Worm (Caenorhabditis elegans): ENCODE measurements around the gene try-5.

The try-5 gene

DNA sequence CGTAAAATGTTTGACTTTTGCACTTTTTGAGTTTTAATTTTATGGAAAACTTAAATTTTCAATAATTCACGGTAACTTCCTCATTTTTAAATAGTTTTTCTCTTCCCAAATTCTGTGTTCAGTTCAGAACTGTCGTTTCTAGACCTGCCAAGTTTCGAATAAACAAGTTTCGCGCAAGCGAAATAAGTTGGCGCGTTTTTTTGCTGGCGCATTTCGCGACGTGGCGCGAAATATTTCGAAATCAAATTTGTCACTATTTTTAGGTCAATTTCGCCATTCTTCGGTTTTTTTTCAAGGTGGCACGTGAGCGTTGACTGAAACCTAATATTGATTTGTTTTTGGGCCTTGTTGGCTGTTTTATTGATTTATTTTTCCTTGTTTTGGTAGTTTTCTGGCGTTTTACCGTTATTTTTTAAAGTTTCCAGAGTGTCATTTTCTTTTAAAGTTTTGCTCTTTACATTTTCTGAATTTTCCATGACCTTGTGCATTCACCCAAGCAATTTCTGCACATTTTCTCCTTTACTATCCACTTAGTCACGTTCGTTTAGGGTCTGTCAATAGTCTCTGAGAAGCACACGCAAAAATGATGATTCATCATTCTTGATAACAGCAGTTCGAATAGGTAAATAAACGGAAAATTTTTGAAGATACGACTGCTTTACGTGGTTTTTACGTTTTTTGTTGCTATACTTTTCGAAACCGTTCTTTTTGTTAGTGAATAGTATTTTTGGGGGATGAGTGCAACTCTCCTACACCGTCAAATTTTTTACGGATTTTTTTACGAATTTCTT lies 35.9 kb downstream of the try-5 start:
- TF ChIP-seq ref-2 (tag; optimal IDR thresholded peaks at IDR 0.05) (no peak), hlh-8 (tag; optimal IDR thresholded peaks at IDR 0.05) (no peak), pha-2 (tag; optimal IDR thresholded peaks at IDR 0.05) (no peak), che-1 (tag; optimal IDR thresholded peaks at IDR 0.05) (no peak), pax-1 (tag; optimal IDR thresholded peaks at IDR 0.05) (no peak), C08G9.2 (tag; optimal IDR thresholded peaks at IDR 0.05) (no peak), hlh-6 (tag; optimal IDR thresholded peaks at IDR 0.05) (no peak), ceh-45 (GFP tag; IDR thresholded peaks at IDR 0.05) (no peak), ceh-30 (tag; optimal IDR thresholded peaks at IDR 0.05) (no peak), F13H6.1 (tag; optimal IDR thresholded peaks at IDR 0.05) (no peak), npax-4 (tag; optimal IDR thresholded peaks at IDR 0.05) (no peak), dmd-4 (tag; optimal IDR thresholded peaks at IDR 0.05; ENCODE audit: borderline replicate concordance) (no peak), ceh-34 (tag; optimal IDR thresholded peaks at IDR 0.05) (no peak), ttx-3 (tag; optimal IDR thresholded peaks at IDR 0.05) (no peak), lim-6 (tag; optimal IDR thresholded peaks at IDR 0.05) (no peak)

DNA sequence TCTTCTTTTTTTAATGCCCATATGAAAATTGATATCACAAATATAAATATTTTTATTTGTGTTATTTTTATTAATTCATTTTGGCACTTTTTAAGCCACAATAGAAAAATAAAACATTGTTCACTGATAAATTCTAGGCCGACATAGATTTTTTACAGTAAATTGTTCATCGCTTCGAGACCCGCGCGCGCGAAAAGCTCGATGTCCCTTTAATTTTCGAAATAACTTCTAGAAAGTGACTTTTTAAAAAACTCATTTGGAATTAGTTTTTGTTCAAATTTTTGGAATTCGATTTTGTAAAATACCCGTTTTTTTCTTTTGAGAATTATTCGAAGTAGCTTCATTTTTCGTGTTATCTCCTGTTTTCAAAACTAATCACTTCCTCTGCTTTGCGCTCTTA lies 37.5 kb downstream of the try-5 start:
- TF ChIP-seq Y22D7AL.16 (tag; optimal IDR thresholded peaks at IDR 0.05) (no peak), zip-5 (tag; optimal IDR thresholded peaks at IDR 0.05) (no peak), C08G9.2 (tag; optimal IDR thresholded peaks at IDR 0.05) (no peak), pha-4 (tag; optimal IDR thresholded peaks at IDR 0.05) (no peak), ceh-24 (tag; optimal IDR thresholded peaks at IDR 0.05) (no peak), ceh-6 (GFP tag; optimal IDR thresholded peaks at IDR 0.05) (no peak), sox-4 (tag; optimal IDR thresholded peaks at IDR 0.05) (no peak), npax-4 (tag; optimal IDR thresholded peaks at IDR 0.05) (no peak)

DNA sequence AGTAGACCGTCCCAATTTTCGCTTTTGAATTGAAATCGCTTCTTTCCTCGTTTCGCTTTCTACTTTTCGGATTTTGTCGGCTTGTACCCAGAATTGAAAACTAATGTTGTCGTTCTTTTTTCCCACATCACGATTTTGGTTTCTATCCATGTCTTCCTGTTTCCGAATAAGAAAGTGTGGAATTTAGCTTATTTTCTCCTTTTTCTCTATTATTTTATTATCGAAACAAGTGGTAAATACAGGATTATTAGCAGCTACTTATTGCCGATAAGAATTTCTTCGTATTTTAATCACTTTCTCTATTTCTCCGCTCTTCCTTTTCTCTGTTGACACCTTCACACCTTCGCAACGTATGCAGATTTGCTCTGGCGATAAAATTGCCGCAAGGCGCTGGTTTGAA lies 38.1 kb downstream of the try-5 start:
- TF ChIP-seq K02D7.2 (tag; optimal IDR thresholded peaks at IDR 0.05), result no peak
- no peak for TF ChIP-seq unc-55 (GFP tag; optimal IDR thresholded peaks at IDR 0.05)
- no peak for TF ChIP-seq nfya-1 (tag; optimal IDR thresholded peaks at IDR 0.05)
- no peak for TF ChIP-seq ets-4 (tag; optimal IDR thresholded peaks at IDR 0.05)
- TF ChIP-seq hlh-15 (tag; optimal IDR thresholded peaks at IDR 0.05), result no peak
- TF ChIP-seq rnt-1 (tag; optimal IDR thresholded peaks at IDR 0.05), result no peak
- no peak for TF ChIP-seq ceh-22 (tag; optimal IDR thresholded peaks at IDR 0.05)
- no peak for TF ChIP-seq nhr-11 (tag; optimal IDR thresholded peaks at IDR 0.05)
- TF ChIP-seq hlh-13 (GFP tag; optimal IDR thresholded peaks at IDR 0.05), result no peak
- no peak for TF ChIP-seq fax-1 (tag; optimal IDR thresholded peaks at IDR 0.05)

DNA sequence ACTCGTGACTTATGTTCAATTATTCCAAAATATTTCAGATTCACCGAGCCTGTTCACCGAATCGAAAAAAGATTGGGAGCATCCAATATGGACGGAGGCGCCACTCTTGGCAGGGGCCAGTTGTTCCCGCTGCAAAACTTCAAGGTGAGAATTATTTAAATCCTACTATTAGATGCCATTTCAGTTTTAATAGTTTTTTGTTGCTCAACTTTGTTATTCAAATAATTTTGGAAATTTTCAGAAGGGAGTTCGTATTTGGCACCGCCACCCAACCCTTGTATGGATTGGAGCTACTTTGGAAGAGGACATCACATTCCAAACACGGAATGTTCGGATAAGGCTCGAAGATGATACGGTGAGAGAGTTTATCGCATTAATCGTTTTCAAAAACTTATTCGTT lies 39.3 kb downstream of the try-5 start, which contains the start of gene hum-2:
hum-2 (plus strand) TSS at position 33 of the 400 bp plus-strand sequence.
- no peak for TF ChIP-seq pha-4 (tag; optimal IDR thresholded peaks at IDR 0.05)
- TF ChIP-seq pag-3 (tag; optimal IDR thresholded peaks at IDR 0.05; ENCODE audit: borderline replicate concordance), result no peak
- no peak for TF ChIP-seq che-1 (tag; optimal IDR thresholded peaks at IDR 0.05)
- no peak for TF ChIP-seq tbx-2 (tag; optimal IDR thresholded peaks at IDR 0.05)
- TF ChIP-seq ceh-6 (GFP tag; optimal IDR thresholded peaks at IDR 0.05), result no peak
- TF ChIP-seq unc-55 (GFP tag; optimal IDR thresholded peaks at IDR 0.05), result no peak
- no peak for TF ChIP-seq eyg-1 (tag; optimal IDR thresholded peaks at IDR 0.05)
- TF ChIP-seq K09A11.1 (tag; optimal IDR thresholded peaks at IDR 0.05; ENCODE audit: insufficient read depth), result no peak
- TF ChIP-seq gmeb-2 (tag; optimal IDR thresholded peaks at IDR 0.05), result no peak
- no peak for TF ChIP-seq T23F11.4 (GFP tag; optimal IDR thresholded peaks at IDR 0.05)
- no peak for TF ChIP-seq nhr-11 (tag; optimal IDR thresholded peaks at IDR 0.05)
- TF ChIP-seq mec-3 (tag; optimal IDR thresholded peaks at IDR 0.05; ENCODE audit: borderline replicate concordance), result no peak
- no peak for TF ChIP-seq elt-4 (tag; optimal IDR thresholded peaks at IDR 0.05)
- no peak for TF ChIP-seq dmd-4 (tag; optimal IDR thresholded peaks at IDR 0.05; ENCODE audit: borderline replicate concordance)
- TF ChIP-seq elt-2 (tag; optimal IDR thresholded peaks at IDR 0.05), result no peak
- TF ChIP-seq ceh-2 (tag; optimal IDR thresholded peaks at IDR 0.05), result no peak
- no peak for TF ChIP-seq hlh-15 (tag; optimal IDR thresholded peaks at IDR 0.05)
- TF ChIP-seq ref-2 (tag; optimal IDR thresholded peaks at IDR 0.05), result no peak

Measured in whole organism, late embryonic.